Fruit fly (Drosophila melanogaster) whole organism, embryonic: ENCODE measurements around the gene CG1801.

ENCODE experiments used
- CG10147 ChIP-seq: fragments of 200-800 bp; sonication (Bioruptor generic); optimal IDR thresholded peaks from 2 replicates; lab custom pipeline; 2019; ENCODE audit warnings: missing biosample characterization, mild to moderate bottlenecking, missing genetic modification characterization, moderate library complexity
- CG12155 ChIP-seq: fragments of 200-800 bp; sonication (Bioruptor generic); optimal IDR thresholded peaks from 3 replicates; lab custom pipeline; 2016; ENCODE audit warnings: missing biosample characterization, missing genetic modification characterization
- CG13894 ChIP-seq: fragments of 200-800 bp; sonication (Bioruptor generic); optimal IDR thresholded peaks from 3 replicates; lab custom pipeline; 2018; ENCODE audit warnings: missing biosample characterization, mild to moderate bottlenecking, missing genetic modification characterization, moderate library complexity
- CG14050 ChIP-seq: fragments of 200-800 bp; sonication (Bioruptor generic); IDR thresholded peaks from 3 replicates; pipeline ENCODE4 v1.3.6; 2022; ENCODE audit warnings: missing biosample characterization, missing genetic modification characterization
- CG14441 ChIP-seq: fragments of 200-800 bp; sonication (Bioruptor generic); IDR thresholded peaks from 2 replicates; pipeline ENCODE4 v1.3.6; 2022; ENCODE audit warnings: missing biosample characterization, missing genetic modification characterization
- CG15696 ChIP-seq: fragments of 200-800 bp; sonication (Bioruptor generic); optimal IDR thresholded peaks from 2 replicates; lab custom pipeline; 2019; ENCODE audit warnings: missing biosample characterization, mild to moderate bottlenecking, missing genetic modification characterization, moderate library complexity
- CG16815 ChIP-seq: fragments of 200-800 bp; sonication (Bioruptor generic); optimal IDR thresholded peaks from 3 replicates; lab custom pipeline; 2017; ENCODE audit warnings: missing biosample characterization, mild to moderate bottlenecking, missing genetic modification characterization
- CG17385 ChIP-seq: fragments of 200-800 bp; sonication (Bioruptor generic); optimal IDR thresholded peaks from 3 replicates; lab custom pipeline; 2018; ENCODE audit warnings: missing biosample characterization, mild to moderate bottlenecking, missing genetic modification characterization
- CG18011 ChIP-seq: fragments of 200-800 bp; sonication (Bioruptor generic); optimal IDR thresholded peaks from 2 replicates; lab custom pipeline; 2017; ENCODE audit warnings: missing biosample characterization, missing genetic modification characterization, mild to moderate bottlenecking, moderate library complexity, missing genotype
- CG32772 ChIP-seq: fragments of 200-800 bp; sonication (Bioruptor generic); IDR thresholded peaks from 2 replicates; pipeline ENCODE4 v1.3.6; 2022; ENCODE audit warnings: missing biosample characterization, missing genetic modification characterization
- CG3995 ChIP-seq: fragments of 200-800 bp; sonication (Bioruptor generic); optimal IDR thresholded peaks from 3 replicates; lab custom pipeline; 2016; ENCODE audit warnings: missing biosample characterization, missing genetic modification characterization
- CG4424 ChIP-seq: fragments of 200-800 bp; sonication (Bioruptor generic); optimal IDR thresholded peaks from 3 replicates; lab custom pipeline; 2016; ENCODE audit warnings: missing biosample characterization, missing genetic modification characterization
- CG4854 ChIP-seq: fragments of 200-800 bp; sonication (Bioruptor generic); optimal IDR thresholded peaks from 2 replicates; lab custom pipeline; 2016; ENCODE audit warnings: missing biosample characterization, missing genetic modification characterization, inconsistent platforms
- CG6765 ChIP-seq: fragments of 200-800 bp; sonication (Bioruptor generic); optimal IDR thresholded peaks from 3 replicates; lab custom pipeline; 2017; ENCODE audit warnings: missing biosample characterization, mild to moderate bottlenecking, missing genetic modification characterization
- CG8281 ChIP-seq: fragments of 200-800 bp; sonication (Bioruptor generic); optimal IDR thresholded peaks from 2 replicates; lab custom pipeline; 2018; ENCODE audit warnings: missing biosample characterization, mild to moderate bottlenecking, missing genetic modification characterization, moderate library complexity
- CG9727 ChIP-seq: fragments of 200-800 bp; sonication (Bioruptor generic); optimal IDR thresholded peaks from 3 replicates; lab custom pipeline; 2017; ENCODE audit warnings: missing biosample characterization, mild to moderate bottlenecking, missing genetic modification characterization
- Dad ChIP-seq: fragments of 200-800 bp; sonication (Bioruptor generic); optimal IDR thresholded peaks from 3 replicates; lab custom pipeline; 2016; ENCODE audit warnings: missing biosample characterization, missing genetic modification characterization
- Doc2 ChIP-seq: fragments of 200-800 bp; sonication (Bioruptor generic); IDR thresholded peaks from 2 replicates; pipeline ENCODE4 v1.3.6; 2022; ENCODE audit warnings: missing biosample characterization, missing genetic modification characterization
- Dp ChIP-seq: fragments of 200-800 bp; sonication (Bioruptor generic); optimal IDR thresholded peaks from 2 replicates; lab custom pipeline; 2018; ENCODE audit warnings: missing biosample characterization, mild to moderate bottlenecking, missing genetic modification characterization, moderate library complexity
- Hr39 ChIP-seq: fragments of >200 bp; optimal IDR thresholded peaks from 2 replicates; lab custom pipeline; 2017
- Hr78 ChIP-seq, 2 experiments: fragments of 200-800 bp in 1 of 2; fragments of >200 bp in 1 of 2; sonication (Bioruptor generic) in 1 of 2; optimal IDR thresholded peaks; 2 replicates each; lab custom pipeline; 2017 to 2019; ENCODE audit warnings: missing biosample characterization in 2 of 2, missing genetic modification characterization in 2 of 2, mild to moderate bottlenecking in 1 of 2, moderate library complexity in 1 of 2
- Mad ChIP-seq: fragments of 200-800 bp; sonication (Bioruptor generic); optimal IDR thresholded peaks from 2 replicates; lab custom pipeline; 2016; ENCODE audit warnings: missing biosample characterization, missing genetic modification characterization
- Max ChIP-seq: fragments of 200-800 bp; sonication (Bioruptor generic); optimal IDR thresholded peaks from 2 replicates; lab custom pipeline; 2016; ENCODE audit warnings: missing biosample characterization, mild to moderate bottlenecking, missing genetic modification characterization
- Mrtf ChIP-seq: fragments of 200-800 bp; sonication (Bioruptor generic); IDR thresholded peaks from 3 replicates; pipeline ENCODE4 v1.3.6; 2022; ENCODE audit warnings: missing biosample characterization, missing genetic modification characterization
- Myb ChIP-seq: fragments of 200-800 bp; sonication (Bioruptor generic); optimal IDR thresholded peaks from 2 replicates; lab custom pipeline; 2016; ENCODE audit warnings: missing biosample characterization, missing genetic modification characterization
- NC2β ChIP-seq: fragments of 200-800 bp; sonication (Bioruptor generic); optimal IDR thresholded peaks from 2 replicates; lab custom pipeline; 2016; ENCODE audit warnings: missing biosample characterization, missing genetic modification characterization
- Neu2 ChIP-seq: fragments of 200-800 bp; sonication (Bioruptor generic); optimal IDR thresholded peaks from 3 replicates; lab custom pipeline; 2016; ENCODE audit warnings: missing biosample characterization, missing genetic modification characterization, borderline replicate concordance
- Nf-YB ChIP-seq: fragments of 200-800 bp; sonication (Bioruptor generic); optimal IDR thresholded peaks from 3 replicates; lab custom pipeline; 2019; ENCODE audit warnings: missing biosample characterization, mild to moderate bottlenecking, missing genetic modification characterization, moderate library complexity
- Sox100B ChIP-seq: fragments of 200-800 bp; sonication (Bioruptor generic); optimal IDR thresholded peaks from 3 replicates; lab custom pipeline; 2018; ENCODE audit warnings: missing biosample characterization, mild to moderate bottlenecking, missing genetic modification characterization
- Stat92E ChIP-seq, 3 experiments: fragments of >200 bp in 2 of 3; fragments of 200-800 bp in 1 of 3; sonication (Bioruptor generic) in 1 of 3; optimal IDR thresholded peaks; 2 replicates each; lab custom pipeline; 2017 to 2019; ENCODE audit warnings: missing biosample characterization in 3 of 3, missing genetic modification characterization in 3 of 3, mild to moderate bottlenecking in 1 of 3, moderate library complexity in 1 of 3
- Usf ChIP-seq: fragments of 200-800 bp; sonication (Bioruptor generic); optimal IDR thresholded peaks from 2 replicates; lab custom pipeline; 2017; ENCODE audit warnings: missing genotype, missing biosample characterization, missing genetic modification characterization
- Xrp1 ChIP-seq: fragments of 200-800 bp; sonication (Bioruptor generic); IDR thresholded peaks from 2 replicates; pipeline ENCODE4 v1.3.6; 2022; ENCODE audit warnings: missing biosample characterization, missing genetic modification characterization
- ac ChIP-seq: fragments of 200-800 bp; sonication (Bioruptor generic); optimal IDR thresholded peaks from 3 replicates; lab custom pipeline; 2017; ENCODE audit warnings: missing biosample characterization, mild to moderate bottlenecking, missing genetic modification characterization
- ase ChIP-seq: fragments of 200-800 bp; sonication (Bioruptor generic); IDR thresholded peaks from 3 replicates; pipeline ENCODE4 v1.3.6; 2022; ENCODE audit warnings: missing biosample characterization, missing genetic modification characterization
- bigmax ChIP-seq: fragments of 200-800 bp; sonication (Bioruptor generic); optimal IDR thresholded peaks from 2 replicates; lab custom pipeline; 2018; ENCODE audit warnings: missing biosample characterization, mild to moderate bottlenecking, missing genetic modification characterization
- bsh ChIP-seq, 2 experiments: fragments of 200-800 bp; sonication (Bioruptor generic); optimal IDR thresholded peaks; 2 replicates each; lab custom pipeline; 2017 to 2018; ENCODE audit warnings: mild to moderate bottlenecking in 2 of 2, missing biosample characterization in 2 of 2, missing genetic modification characterization in 2 of 2, moderate library complexity in 1 of 2
- caup ChIP-seq: fragments of 200-800 bp; sonication (Bioruptor generic); optimal IDR thresholded peaks from 3 replicates; lab custom pipeline; 2017; ENCODE audit warnings: missing biosample characterization, mild to moderate bottlenecking, missing genetic modification characterization, moderate library complexity; ENCODE audit not compliant: severe bottlenecking
- cwo ChIP-seq: fragments of 200-800 bp; sonication (Bioruptor generic); optimal IDR thresholded peaks from 3 replicates; lab custom pipeline; 2017; ENCODE audit warnings: missing biosample characterization, missing genetic modification characterization, mild to moderate bottlenecking, moderate library complexity, missing genetic modification reagents
- dan ChIP-seq: fragments of 200-800 bp; sonication (Bioruptor generic); IDR thresholded peaks from 2 replicates; pipeline ENCODE4 v1.3.6; 2022; ENCODE audit warnings: missing biosample characterization, missing genetic modification characterization
- disco-r ChIP-seq: fragments of 200-800 bp; sonication (Bioruptor generic); optimal IDR thresholded peaks from 2 replicates; lab custom pipeline; 2016; ENCODE audit warnings: missing biosample characterization, missing genetic modification characterization
- insv ChIP-seq, 2 experiments: fragments of 200-800 bp; sonication (Bioruptor generic); optimal IDR thresholded peaks; 3 replicates each; lab custom pipeline; 2016 to 2018; ENCODE audit warnings: missing biosample characterization in 2 of 2, missing genetic modification characterization in 2 of 2
- kay ChIP-seq: fragments of 200-800 bp; sonication (Bioruptor generic); optimal IDR thresholded peaks from 2 replicates; lab custom pipeline; 2016; ENCODE audit warnings: missing biosample characterization, missing genetic modification characterization
- kni ChIP-seq: fragments of 200-800 bp; sonication (Bioruptor generic); optimal IDR thresholded peaks from 3 replicates; lab custom pipeline; 2017; ENCODE audit warnings: mild to moderate bottlenecking, missing biosample characterization, missing genetic modification reagents, missing genetic modification characterization
- luna ChIP-seq: fragments of 200-800 bp; sonication (Bioruptor generic); optimal IDR thresholded peaks from 2 replicates; lab custom pipeline; 2016; ENCODE audit warnings: missing biosample characterization, missing genetic modification characterization
- nerfin-1 ChIP-seq: fragments of 200-800 bp; sonication (Bioruptor generic); optimal IDR thresholded peaks from 3 replicates; lab custom pipeline; 2019; ENCODE audit warnings: missing biosample characterization, mild to moderate bottlenecking, missing genetic modification characterization, moderate library complexity
- nerfin-2 ChIP-seq: fragments of 200-800 bp; sonication (Bioruptor generic); IDR thresholded peaks from 2 replicates; pipeline ENCODE4 v1.3.6; 2022; ENCODE audit warnings: missing biosample characterization, missing genetic modification characterization; ENCODE audit not compliant: partially characterized antibody
- repo ChIP-seq: fragments of 200-800 bp; sonication (Bioruptor generic); optimal IDR thresholded peaks from 2 replicates; lab custom pipeline; 2016; ENCODE audit warnings: missing biosample characterization, missing genetic modification characterization
- sens ChIP-seq: fragments of 200-800 bp; sonication (Bioruptor generic); peaks from one replicate; lab custom pipeline; 2016; ENCODE audit warnings: missing biosample characterization, missing genetic modification characterization
- seq ChIP-seq: fragments of 200-800 bp; sonication (Bioruptor generic); IDR thresholded peaks from 2 replicates; pipeline ENCODE4 v1.3.6; 2022; ENCODE audit warnings: missing biosample characterization, missing genetic modification characterization
- shn ChIP-seq: fragments of 200-800 bp; sonication (Bioruptor generic); optimal IDR thresholded peaks from 3 replicates; lab custom pipeline; 2016; ENCODE audit warnings: missing biosample characterization, missing genetic modification characterization
- z ChIP-seq: fragments of 200-800 bp; sonication (Bioruptor generic); IDR thresholded peaks from 3 replicates; pipeline ENCODE4 v1.3.6; 2022; ENCODE audit warnings: missing biosample characterization, missing genetic modification characterization

The CG1801 gene

DNA sequence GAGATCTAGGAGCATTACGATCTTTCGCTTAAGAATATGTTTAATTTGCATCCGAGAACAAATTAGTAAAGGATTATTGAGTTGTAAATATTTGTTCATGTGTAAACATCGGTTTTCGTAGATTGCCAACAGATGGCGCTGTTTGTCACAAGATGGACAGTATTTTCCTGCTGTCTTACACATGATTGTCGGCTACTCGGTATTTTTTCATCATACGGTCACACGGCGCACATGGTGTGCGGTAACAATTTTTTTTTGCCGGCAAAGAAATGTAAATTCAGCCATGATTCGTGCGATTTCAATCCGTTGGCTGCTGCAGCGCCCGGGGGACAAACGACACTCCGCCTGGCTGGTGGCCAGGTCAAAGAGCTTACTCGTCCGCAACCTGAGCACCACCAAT, 45.6 kb upstream of the CG1801 start, which contains the start of the genes bbx and waw (continued):
- TF ChIP-seq CG16815 (GFP tag; lab: Kevin White, UChicago) (no peak), Hr78 (GFP tag; optimal IDR thresholded peaks at IDR 0.05; lab: Kevin White, UChicago) (no peak), Mad (no peak), Neu2 (no peak), Stat92E (GFP tag; optimal IDR thresholded peaks at IDR 0.05; lab: Kevin White, UChicago) (no peak), NC2β (GFP tag; lab: Kevin White, UChicago) (no peak), sens (peak; percentile 85), seq (GFP tag; lab: Robert Waterston, UW) (no peak), bsh (GFP tag; optimal IDR thresholded peaks at IDR 0.05; lab: Kevin White, UChicago) (peak in 1 of 2 experiments; percentile 16), cwo (GFP tag; lab: Kevin White, UChicago) (no peak), ac (GFP tag; lab: Kevin White, UChicago) (no peak), repo (GFP tag; lab: Kevin White, UChicago) (no peak), CG3995 (GFP tag; lab: Kevin White, UChicago) (peak; percentile 3), Mrtf (GFP tag; lab: Robert Waterston, UW) (no peak), Dad (GFP tag; lab: Kevin White, UChicago) (no peak), CG14050 (no peak), CG8281 (tag; lab: Kevin White, UChicago) (no peak), nerfin-2 (GFP tag; lab: Robert Waterston, UW) (no peak), CG18011 (no peak), Xrp1 (no peak), CG14441 (GFP tag; lab: Robert Waterston, UW) (no peak), disco-r (GFP tag; lab: Kevin White, UChicago) (no peak), bigmax (GFP tag; lab: Kevin White, UChicago) (peak; percentile 23), CG15696 (tag; lab: Kevin White, UChicago) (peak; percentile 66), CG12155 (GFP tag; lab: Kevin White, UChicago) (no peak), shn (GFP tag; lab: Kevin White, UChicago) (no peak), CG9727 (GFP tag; lab: Kevin White, UChicago) (peak; percentile 47), CG32772 (GFP tag; lab: Robert Waterston, UW) (peak; percentile 37; the same call in 1 of the 2 replicates), CG13894 (tag; lab: Kevin White, UChicago) (no peak), insv (GFP tag; optimal IDR thresholded peaks at IDR 0.05; lab: Kevin White, UChicago) (peak in 1 of 2 experiments; percentile 20), CG6765 (no peak), CG4424 (peak; percentile 8), Usf (no peak), CG4854 (GFP tag; lab: Kevin White, UChicago) (no peak), Doc2 (no peak), Myb (GFP tag; lab: Kevin White, UChicago) (peak; percentile 47), ase (no peak), Nf-YB (GFP tag; lab: Kevin White, UChicago) (no peak), Hr39 (lab: Kevin White, UChicago) (no peak), Max (peak; percentile 65), kni (GFP tag; lab: Kevin White, UChicago) (peak; percentile 53), CG17385 (GFP tag; lab: Kevin White, UChicago) (peak; percentile 40), caup (GFP tag; lab: Kevin White, UChicago) (no peak), nerfin-1 (tag; lab: Kevin White, UChicago) (peak; percentile 24), CG10147 (no peak), dan (no peak), Sox100B (no peak), kay (GFP tag; lab: Kevin White, UChicago) (no peak), Dp (GFP tag; lab: Kevin White, UChicago) (peak; percentile 54), luna (GFP tag; lab: Kevin White, UChicago) (no peak), z (GFP tag; lab: Robert Waterston, UW) (no peak)
